Worm (Caenorhabditis elegans) whole organism, L2 larva: ENCODE measurements around the gene npr-43.

Experiments
- F13H6.1 ChIP-seq: sonication (generic microtip); optimal IDR thresholded peaks from 2 replicates; lab custom pipeline; 2016; ENCODE audit warnings: missing genetic modification characterization, missing compliant biosample characterization
- R02D3.7 ChIP-seq: fragments of 150-350 bp; optimal IDR thresholded peaks from 2 replicates; lab custom pipeline; 2014; ENCODE audit warnings: missing biosample characterization, missing genetic modification characterization
- alr-1 ChIP-seq: fragments of 150-350 bp; optimal IDR thresholded peaks from 2 replicates; lab custom pipeline; 2014; ENCODE audit warnings: missing biosample characterization, missing genetic modification characterization
- aly-2 ChIP-seq: fragments of 150-350 bp; optimal IDR thresholded peaks from 2 replicates; lab custom pipeline; 2014; ENCODE audit warnings: missing biosample characterization, missing genetic modification characterization
- ama-1 ChIP-seq: fragments of 150-350 bp; optimal IDR thresholded peaks from 2 replicates; lab custom pipeline; 2018; ENCODE audit warnings: inconsistent platforms
- ceh-16 ChIP-seq: fragments of 150-350 bp; optimal IDR thresholded peaks from 2 replicates; lab custom pipeline; 2014; ENCODE audit warnings: missing biosample characterization, missing genetic modification characterization
- ceh-82 ChIP-seq: fragments of 150-350 bp; optimal IDR thresholded peaks from 2 replicates; lab custom pipeline; 2014; ENCODE audit warnings: missing biosample characterization, missing genetic modification characterization
- crh-2 ChIP-seq: sonication (generic microtip); optimal IDR thresholded peaks from 2 replicates; lab custom pipeline; 2017; ENCODE audit warnings: missing biosample characterization, missing genetic modification characterization
- dmd-4 ChIP-seq: sonication (generic microtip); optimal IDR thresholded peaks from 2 replicates; lab custom pipeline; 2017; ENCODE audit warnings: missing biosample characterization, missing genetic modification characterization
- egl-27 ChIP-seq: sonication (generic microtip); optimal IDR thresholded peaks from 3 replicates; lab custom pipeline; 2017; ENCODE audit warnings: missing biosample characterization, missing genetic modification reagents, missing genetic modification characterization
- elt-3 ChIP-seq: sonication (generic microtip); optimal IDR thresholded peaks from 2 replicates; lab custom pipeline; 2017; ENCODE audit warnings: missing biosample characterization, missing genetic modification characterization
- gmeb-1 ChIP-seq: fragments of 150-350 bp; optimal IDR thresholded peaks from 2 replicates; lab custom pipeline; 2014; ENCODE audit warnings: missing biosample characterization, missing genetic modification characterization
- lin-11 ChIP-seq: fragments of 150-350 bp; sonication (generic microtip); optimal IDR thresholded peaks from 2 replicates; lab custom pipeline; 2014; ENCODE audit warnings: missing biosample characterization, missing genetic modification characterization, inconsistent platforms, mixed read lengths
- lin-13 ChIP-seq: fragments of 150-350 bp; optimal IDR thresholded peaks from 2 replicates; lab custom pipeline; 2014; ENCODE audit warnings: missing biosample characterization, missing genetic modification reagents, missing genetic modification characterization
- lsy-2 ChIP-seq, 2 experiments: fragments of 150-350 bp in 1 of 2; sonication (generic microtip) in 1 of 2; optimal IDR thresholded peaks; 2 replicates each; lab custom pipeline; 2014 to 2017; ENCODE audit warnings: missing biosample characterization in 2 of 2, missing genetic modification characterization in 2 of 2
- mab-5 ChIP-seq: fragments of 150-350 bp; optimal IDR thresholded peaks from 2 replicates; lab custom pipeline; 2014; ENCODE audit warnings: missing biosample characterization, missing genetic modification characterization
- mbf-1 ChIP-seq: sonication (generic microtip); optimal IDR thresholded peaks from 2 replicates; lab custom pipeline; 2017; ENCODE audit warnings: missing biosample characterization, missing genetic modification characterization
- mdl-1 ChIP-seq, 2 experiments: fragments of 150-350 bp in 1 of 2; sonication (generic microtip) in 1 of 2; optimal IDR thresholded peaks; 2 replicates each; lab custom pipeline; 2017; ENCODE audit warnings: missing biosample characterization in 2 of 2, missing genetic modification characterization in 2 of 2
- nhr-10 ChIP-seq: sonication (generic microtip); optimal IDR thresholded peaks from 2 replicates; lab custom pipeline; 2017; ENCODE audit warnings: missing biosample characterization, missing genetic modification characterization
- nhr-11 ChIP-seq: fragments of 150-350 bp; optimal IDR thresholded peaks from 2 replicates; lab custom pipeline; 2014; ENCODE audit warnings: missing biosample characterization, missing genetic modification characterization
- nhr-12 ChIP-seq: fragments of 150-350 bp; optimal IDR thresholded peaks from 2 replicates; lab custom pipeline; 2014; ENCODE audit warnings: missing biosample characterization, missing genetic modification characterization
- nhr-21 ChIP-seq: fragments of 150-350 bp; optimal IDR thresholded peaks from 2 replicates; lab custom pipeline; 2014; ENCODE audit warnings: missing biosample characterization, missing genetic modification characterization
- nhr-23 ChIP-seq: fragments of 150-350 bp; optimal IDR thresholded peaks from 2 replicates; lab custom pipeline; 2014; ENCODE audit warnings: missing biosample characterization, missing genetic modification reagents, missing genetic modification characterization
- nhr-25 ChIP-seq: fragments of 150-350 bp; sonication (generic microtip); optimal IDR thresholded peaks from 3 replicates; lab custom pipeline; 2014; ENCODE audit warnings: missing biosample characterization, missing genetic modification characterization
- nhr-77 ChIP-seq: fragments of 150-350 bp; optimal IDR thresholded peaks from 2 replicates; lab custom pipeline; 2014; ENCODE audit warnings: missing biosample characterization, missing genetic modification characterization
- sem-4 ChIP-seq: fragments of 150-350 bp; optimal IDR thresholded peaks from 2 replicates; lab custom pipeline; 2014; ENCODE audit warnings: missing biosample characterization, missing genetic modification reagents, missing genetic modification characterization
- skn-1 ChIP-seq: sonication (generic microtip); optimal IDR thresholded peaks from 2 replicates; lab custom pipeline; 2017; ENCODE audit warnings: missing biosample characterization, missing genetic modification characterization
- sma-3 ChIP-seq: sonication (generic microtip); optimal IDR thresholded peaks from 2 replicates; lab custom pipeline; 2016; ENCODE audit warnings: missing genetic modification reagents, missing genetic modification characterization, missing compliant biosample characterization
- sma-9 ChIP-seq, 2 experiments: fragments of 150-350 bp in 1 of 2; sonication (generic microtip) in 1 of 2; optimal IDR thresholded peaks; 2 replicates each; lab custom pipeline; 2014 to 2016; ENCODE audit warnings: missing genetic modification characterization in 2 of 2, mild to moderate bottlenecking in 1 of 2, missing biosample characterization in 1 of 2, missing compliant biosample characterization in 1 of 2, missing genetic modification reagents in 1 of 2, moderate library complexity in 1 of 2
- snpc-4 ChIP-seq: fragments of 150-350 bp; optimal IDR thresholded peaks from 2 replicates; lab custom pipeline; 2014; ENCODE audit warnings: missing biosample characterization, missing genetic modification characterization
- unc-39 ChIP-seq: fragments of 150-350 bp; optimal IDR thresholded peaks from 2 replicates; lab custom pipeline; 2014; ENCODE audit warnings: missing biosample characterization, missing genetic modification characterization
- unc-55 ChIP-seq: fragments of 150-350 bp; sonication (generic microtip); optimal IDR thresholded peaks from 3 replicates; lab custom pipeline; 2014; ENCODE audit warnings: missing biosample characterization, missing genetic modification reagents, missing genetic modification characterization
- zag-1 ChIP-seq: fragments of 150-350 bp; optimal IDR thresholded peaks from 2 replicates; lab custom pipeline; 2014; ENCODE audit warnings: missing biosample characterization, missing genetic modification characterization
- ztf-1 ChIP-seq: fragments of 200-800 bp; sonication (Bioruptor generic); conservative IDR thresholded peaks from 2 replicates; pipeline ENCODE4 v1.3.6; 2022; ENCODE audit warnings: missing genetic modification characterization, missing compliant biosample characterization
- ztf-4 ChIP-seq: fragments of 150-350 bp; optimal IDR thresholded peaks from 2 replicates; lab custom pipeline; 2014; ENCODE audit warnings: missing biosample characterization, missing genetic modification characterization

Gene npr-43

DNA sequence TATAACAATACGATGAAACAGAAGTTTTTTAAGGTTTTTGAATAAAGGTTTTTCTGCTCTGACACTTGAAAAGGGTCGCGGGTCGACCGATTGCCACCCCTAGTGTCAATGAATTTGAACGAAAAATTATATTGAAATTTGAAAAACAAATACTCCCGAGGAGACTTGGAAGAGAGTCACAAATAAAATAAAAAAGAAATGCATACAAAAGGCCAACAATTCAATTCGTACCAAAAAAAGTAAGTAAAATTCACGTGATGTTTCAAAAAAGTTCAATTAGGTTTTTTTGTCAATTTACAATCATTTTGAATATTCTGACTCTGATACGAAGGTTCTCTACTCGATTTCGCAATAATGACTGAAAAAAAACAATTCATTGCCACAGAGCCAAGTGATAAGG, 14.6 kb upstream of the npr-43 start, which contains the start of gene C15H11.1:
Gene C15H11.1 (plus strand): TSS at position 301 of the 400 bp plus-strand sequence.
- TF ChIP-seq ama-1 (lab: Kevin White, UChicago): no peak
- TF ChIP-seq lin-13: no peak
- no peak for TF ChIP-seq sma-9 (GFP tag; optimal IDR thresholded peaks at IDR 0.05; lab: Kevin White, UChicago)
- no peak for TF ChIP-seq sma-9 (tag; optimal IDR thresholded peaks at IDR 0.05; lab: Kevin White, UChicago)
- TF ChIP-seq zag-1 (tag; lab: Kevin White, UChicago): no peak
- no peak for TF ChIP-seq R02D3.7
- TF ChIP-seq sem-4 (tag; lab: Kevin White, UChicago): no peak
- no peak for TF ChIP-seq nhr-23 (tag; lab: Kevin White, UChicago)
- TF ChIP-seq elt-3: no peak
- TF ChIP-seq crh-2 (tag; lab: Kevin White, UChicago): no peak
- no peak for TF ChIP-seq skn-1 (tag; lab: Kevin White, UChicago)
- no peak for TF ChIP-seq nhr-11
- no peak for TF ChIP-seq aly-2
- no peak for TF ChIP-seq snpc-4 (tag; lab: Kevin White, UChicago)
- TF ChIP-seq mbf-1: no peak
- TF ChIP-seq unc-55 (GFP tag; lab: Kevin White, UChicago): no peak
- no peak for TF ChIP-seq F13H6.1
- TF ChIP-seq ztf-1 (GFP tag; lab: Robert Waterston, UW): no peak

DNA sequence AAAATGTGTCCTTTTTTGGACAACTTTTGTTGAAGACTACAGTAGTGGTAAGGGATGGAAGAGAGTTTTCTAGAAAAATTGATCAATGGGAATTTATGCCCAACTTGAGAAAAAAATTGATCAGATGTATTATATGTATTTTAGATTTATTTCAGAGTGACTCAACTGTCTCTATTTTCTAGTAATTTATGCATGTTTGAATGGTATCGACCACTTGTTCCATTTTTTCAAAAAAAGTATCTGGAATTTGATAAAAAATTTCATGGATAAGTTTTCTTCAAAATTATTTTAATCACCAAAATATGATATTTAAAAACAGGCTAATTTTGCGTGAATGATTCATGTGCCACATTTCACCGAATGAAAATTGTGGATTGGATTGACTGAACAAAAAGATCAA, 12.9 kb upstream of the npr-43 start, which contains the start of gene C15H11.10:
Gene C15H11.10 (plus strand): TSS at position 301 of the 400 bp plus-strand sequence.
- TF ChIP-seq ceh-82 (tag; lab: Kevin White, UChicago): no peak
- no peak for TF ChIP-seq nhr-10 (tag; lab: Kevin White, UChicago)
- no peak for TF ChIP-seq nhr-12 (tag; lab: Kevin White, UChicago)
- no peak for TF ChIP-seq lin-11
- TF ChIP-seq nhr-21 (tag; lab: Kevin White, UChicago): no peak
- no peak for TF ChIP-seq nhr-77 (tag; lab: Kevin White, UChicago)

DNA sequence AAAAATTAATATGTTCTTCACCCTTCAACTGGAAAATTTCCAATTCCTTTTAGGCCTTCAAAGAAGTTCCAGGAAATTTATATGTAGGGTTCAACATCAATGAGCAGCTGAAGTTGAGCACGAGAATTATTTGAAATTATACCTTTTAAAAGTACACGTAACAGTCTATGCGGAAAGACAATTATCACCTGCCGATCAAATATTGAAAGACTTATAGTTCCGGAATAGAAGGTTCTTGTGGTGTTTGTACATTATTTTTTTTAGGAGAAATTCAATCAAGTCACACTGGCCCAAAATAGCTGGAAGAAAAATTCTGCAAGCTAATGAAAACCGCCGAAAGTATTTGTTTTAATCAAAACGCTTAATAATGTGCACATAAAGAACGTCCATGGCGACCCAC, 1.4 kb upstream of the npr-43 start:
- no peak for TF ChIP-seq egl-27

DNA sequence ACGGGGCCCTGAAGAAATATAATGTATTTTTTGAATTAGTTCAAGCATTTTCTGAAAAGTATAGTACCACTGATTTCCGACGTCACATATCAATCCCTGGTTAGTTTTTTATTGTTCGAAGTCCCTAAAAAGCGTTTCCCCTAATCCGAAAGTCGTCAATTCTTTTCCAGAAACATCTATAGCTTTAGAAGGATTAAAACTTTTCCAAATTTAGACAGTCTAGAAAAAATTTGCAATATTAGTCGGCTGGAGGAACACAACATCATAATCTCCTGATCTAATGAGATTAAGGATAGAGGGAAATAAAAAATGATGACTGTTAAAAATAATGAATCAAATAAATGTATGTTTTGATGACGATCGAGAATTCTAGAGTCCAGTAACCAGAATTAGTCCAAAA, 834 bp downstream of the npr-43 start:
- TF ChIP-seq skn-1 (tag; lab: Kevin White, UChicago): no peak
- no peak for TF ChIP-seq unc-55 (GFP tag; lab: Kevin White, UChicago)
- no peak for TF ChIP-seq nhr-11
- no peak for TF ChIP-seq ceh-82 (tag; lab: Kevin White, UChicago)
- no peak for TF ChIP-seq mab-5 (tag; lab: Kevin White, UChicago)
- TF ChIP-seq sma-3: no peak
- no peak for TF ChIP-seq dmd-4 (tag; lab: Kevin White, UChicago)
- TF ChIP-seq alr-1 (tag; lab: Kevin White, UChicago): no peak
- TF ChIP-seq gmeb-1: no peak
- TF ChIP-seq ztf-1 (GFP tag; lab: Robert Waterston, UW): no peak
- TF ChIP-seq unc-39 (tag; lab: Kevin White, UChicago): no peak
- no peak for TF ChIP-seq nhr-25 (tag; lab: Kevin White, UChicago)
- TF ChIP-seq nhr-23 (tag; lab: Kevin White, UChicago): no peak
- no peak for TF ChIP-seq nhr-77 (tag; lab: Kevin White, UChicago)
- no peak for TF ChIP-seq lin-13
- TF ChIP-seq mdl-1 (tag; optimal IDR thresholded peaks at IDR 0.05; lab: Kevin White, UChicago): no peak
- TF ChIP-seq lsy-2 (tag; optimal IDR thresholded peaks at IDR 0.05; lab: Kevin White, UChicago): no peak

DNA sequence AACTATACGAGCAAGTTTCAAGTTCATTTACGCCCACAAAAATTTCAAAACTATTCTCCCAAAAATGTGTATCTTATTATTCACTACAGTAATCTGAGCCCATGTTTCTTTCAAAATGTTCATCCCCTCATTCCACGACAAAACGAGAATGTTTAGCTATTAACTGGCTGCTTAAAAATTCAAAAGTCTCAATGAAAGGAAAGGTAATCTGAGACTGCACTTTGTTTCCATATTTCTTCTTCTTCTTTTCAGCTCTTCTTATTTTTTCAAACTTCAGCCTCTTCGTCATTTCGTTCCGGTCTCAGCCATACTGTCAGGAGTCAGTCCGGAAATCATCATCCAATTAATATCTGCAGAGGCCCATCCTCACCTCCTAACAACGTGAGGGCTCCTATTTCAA, 6.1 kb downstream of the npr-43 start, which contains the start of gene unc-39:
Gene unc-39 (plus strand): TSS at position 301 of the 400 bp plus-strand sequence.
- TF ChIP-seq alr-1 (tag; lab: Kevin White, UChicago): no peak
- TF ChIP-seq sem-4 (tag; lab: Kevin White, UChicago): no peak

DNA sequence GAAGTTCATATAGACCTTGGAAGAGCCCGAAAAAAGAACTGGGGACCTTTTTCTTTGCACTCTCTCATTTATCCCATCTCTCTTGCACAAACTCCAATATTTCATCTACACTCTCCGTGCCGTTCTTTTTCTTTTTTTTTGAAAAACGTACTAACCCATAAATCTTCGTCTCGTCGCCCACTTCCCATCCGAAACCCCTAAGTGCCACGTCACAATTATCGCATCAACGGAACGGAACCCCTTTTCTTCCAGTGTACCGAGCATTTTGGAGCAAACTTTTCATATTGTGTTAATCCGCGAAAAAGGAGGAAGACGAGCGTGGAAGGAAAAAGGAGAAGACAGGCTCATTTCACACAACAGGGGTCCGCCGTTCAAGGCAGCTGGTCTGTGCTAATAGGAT, 9.5 kb downstream of the npr-43 start:
- no peak for TF ChIP-seq nhr-21 (tag; lab: Kevin White, UChicago)
- TF ChIP-seq mab-5 (tag; lab: Kevin White, UChicago): peak; percentile 45
- TF ChIP-seq ztf-4 (tag; lab: Kevin White, UChicago): no peak
- no peak for TF ChIP-seq ceh-16 (tag; lab: Kevin White, UChicago)
- TF ChIP-seq crh-2 (tag; lab: Kevin White, UChicago): peak; percentile 63
- peak; percentile 4 for TF ChIP-seq zag-1 (tag; lab: Kevin White, UChicago)
- TF ChIP-seq, all 48 proteins: peak for 3
